Worm (Caenorhabditis elegans) whole organism, young adult: ENCODE measurements around the gene clec-47.
A peak's percentile ranks its signal among the peaks of the same experiment; 100 is the strongest.

Experiments
- B0019.2 ChIP-seq: fragments of 200-800 bp; sonication (Bioruptor generic); conservative IDR thresholded peaks from 2 replicates; pipeline ENCODE4 v1.3.6; 2022; ENCODE audit warnings: missing genetic modification reagents, missing genetic modification characterization, missing compliant biosample characterization
- B0336.3 ChIP-seq: fragments of 200-800 bp; sonication (Bioruptor generic); IDR thresholded peaks from 2 replicates; pipeline ENCODE4 v1.3.6; 2022; ENCODE audit warnings: missing genetic modification characterization, missing compliant biosample characterization
- C17E4.6 ChIP-seq: fragments of 200-800 bp; sonication (Bioruptor generic); IDR thresholded peaks from 2 replicates; pipeline ENCODE4 v1.3.6; 2022; ENCODE audit warnings: missing genetic modification reagents, missing genetic modification characterization, missing compliant biosample characterization
- F10E7.11 ChIP-seq: sonication (generic microtip); optimal IDR thresholded peaks from 2 replicates; lab custom pipeline; 2017; ENCODE audit warnings: mild to moderate bottlenecking, missing genetic modification characterization, moderate library complexity, missing compliant biosample characterization
- F23B12.7 ChIP-seq: sonication (generic microtip); optimal IDR thresholded peaks from 2 replicates; lab custom pipeline; 2017; ENCODE audit warnings: missing genetic modification characterization, mild to moderate bottlenecking, missing compliant biosample characterization, antibody characterized with exemption, moderate library complexity; ENCODE audit not compliant: insufficient read depth
- F37B4.10 ChIP-seq: fragments of 200-800 bp; sonication (Bioruptor generic); IDR thresholded peaks from 2 replicates; pipeline ENCODE4 v1.3.6; 2022; ENCODE audit warnings: missing genetic modification characterization, missing compliant biosample characterization
- F52B5.7 ChIP-seq: sonication (generic microtip); optimal IDR thresholded peaks from 2 replicates; lab custom pipeline; 2016; ENCODE audit warnings: mild to moderate bottlenecking, missing genetic modification characterization, missing compliant biosample characterization
- F57A8.1 ChIP-seq: fragments of 200-800 bp; sonication (Bioruptor generic); optimal IDR thresholded peaks from 2 replicates; lab custom pipeline; 2018; ENCODE audit warnings: mild to moderate bottlenecking, missing genetic modification characterization, moderate library complexity, missing compliant biosample characterization
- F57C9.4 ChIP-seq: sonication (generic microtip); optimal IDR thresholded peaks from 2 replicates; lab custom pipeline; 2017; ENCODE audit warnings: mild to moderate bottlenecking, missing genetic modification characterization, missing compliant biosample characterization
- T26A5.8 ChIP-seq: sonication (generic microtip); optimal IDR thresholded peaks from 2 replicates; lab custom pipeline; 2016; ENCODE audit warnings: missing genetic modification characterization, missing compliant biosample characterization
- Y95B8A.8 ChIP-seq: fragments of 200-800 bp; sonication (Bioruptor generic); IDR thresholded peaks from 2 replicates; pipeline ENCODE4 v1.3.6; 2022; ENCODE audit warnings: missing genetic modification reagents, missing genetic modification characterization, missing compliant biosample characterization
- akir-1 ChIP-seq: fragments of 200-800 bp; sonication (Bioruptor generic); optimal IDR thresholded peaks from 2 replicates; lab custom pipeline; 2018; ENCODE audit warnings: mild to moderate bottlenecking, missing genetic modification characterization, moderate library complexity, missing compliant biosample characterization
- athp-1 ChIP-seq: sonication (generic microtip); optimal IDR thresholded peaks from 2 replicates; lab custom pipeline; 2017; ENCODE audit warnings: mild to moderate bottlenecking, missing genetic modification characterization, missing compliant biosample characterization
- attf-3 ChIP-seq: fragments of 200-800 bp; sonication (Bioruptor generic); conservative IDR thresholded peaks from 2 replicates; pipeline ENCODE4 v1.3.6; 2022; ENCODE audit warnings: missing genetic modification reagents, missing genetic modification characterization, missing compliant biosample characterization
- attf-5 ChIP-seq: fragments of 200-800 bp; sonication (Bioruptor generic); optimal IDR thresholded peaks from 2 replicates; lab custom pipeline; 2018; ENCODE audit warnings: mild to moderate bottlenecking, missing genetic modification characterization, missing compliant biosample characterization
- bed-1 ChIP-seq: fragments of 200-800 bp; sonication (Bioruptor generic); IDR thresholded peaks from 2 replicates; pipeline ENCODE4 v1.3.6; 2022; ENCODE audit warnings: missing genetic modification reagents, missing genetic modification characterization, missing compliant biosample characterization
- cebp-1 ChIP-seq, 2 experiments: fragments of 200-800 bp in 1 of 2; sonication (Bioruptor generic) in 1 of 2; sonication (generic microtip) in 1 of 2; IDR thresholded peaks in 1 of 2; optimal IDR thresholded peaks in 1 of 2; 2 replicates each; pipeline versions ENCODE4 v1.3.6 to Lab custom; 2017 to 2022; ENCODE audit warnings: missing compliant biosample characterization in 2 of 2, missing genetic modification characterization in 2 of 2, mild to moderate bottlenecking in 1 of 2, missing genetic modification reagents in 1 of 2, moderate library complexity in 1 of 2
- ceh-79 ChIP-seq: sonication (generic microtip); optimal IDR thresholded peaks from 2 replicates; lab custom pipeline; 2017; ENCODE audit warnings: mild to moderate bottlenecking, missing genetic modification characterization, missing compliant biosample characterization
- chd-7 ChIP-seq: sonication (generic microtip); optimal IDR thresholded peaks from 2 replicates; lab custom pipeline; 2016; ENCODE audit warnings: mild to moderate bottlenecking, missing genetic modification characterization, moderate library complexity, missing compliant biosample characterization
- efl-1 ChIP-seq: fragments of 150-350 bp; optimal IDR thresholded peaks from 2 replicates; lab custom pipeline; 2014; ENCODE audit warnings: missing biosample characterization, missing genetic modification reagents, missing genetic modification characterization
- ekl-4 ChIP-seq: fragments of 200-800 bp; sonication (Bioruptor generic); IDR thresholded peaks from 2 replicates; pipeline ENCODE4 v1.3.6; 2022; ENCODE audit warnings: missing genetic modification reagents, missing genetic modification characterization, missing compliant biosample characterization
- fkh-3 ChIP-seq: sonication (generic microtip); optimal IDR thresholded peaks from 2 replicates; lab custom pipeline; 2016; ENCODE audit warnings: mild to moderate bottlenecking, missing genetic modification characterization, missing compliant biosample characterization
- hmg-1.2 ChIP-seq: fragments of 200-800 bp; sonication (Bioruptor generic); IDR thresholded peaks from 2 replicates; pipeline ENCODE4 v1.3.6; 2022; ENCODE audit warnings: missing genetic modification reagents, missing genetic modification characterization, missing compliant biosample characterization
- let-526 ChIP-seq: fragments of 200-800 bp; sonication (Bioruptor generic); IDR thresholded peaks from 2 replicates; pipeline ENCODE4 v1.3.6; 2022; ENCODE audit warnings: missing genetic modification reagents, missing genetic modification characterization, missing compliant biosample characterization
- mel-28 ChIP-seq: sonication (generic microtip); optimal IDR thresholded peaks from 2 replicates; lab custom pipeline; 2016; ENCODE audit warnings: borderline replicate concordance, mild to moderate bottlenecking, missing genetic modification characterization, missing compliant biosample characterization
- mxl-1 ChIP-seq: sonication (generic microtip); optimal IDR thresholded peaks from 2 replicates; lab custom pipeline; 2016; ENCODE audit warnings: missing genetic modification characterization, missing compliant biosample characterization
- nfya-1 ChIP-seq: sonication (generic microtip); optimal IDR thresholded peaks from 2 replicates; lab custom pipeline; 2017; ENCODE audit warnings: antibody characterized with exemption, missing compliant biosample characterization, missing genetic modification characterization, borderline replicate concordance; ENCODE audit not compliant: insufficient read depth
- nfya-2 ChIP-seq: fragments of 200-800 bp; sonication (Bioruptor generic); IDR thresholded peaks from 2 replicates; pipeline ENCODE4 v1.3.6; 2022; ENCODE audit warnings: missing genetic modification reagents, missing genetic modification characterization, missing compliant biosample characterization
- nfyb-1 ChIP-seq: fragments of 200-800 bp; sonication (Bioruptor generic); IDR thresholded peaks from 2 replicates; pipeline ENCODE4 v1.3.6; 2022; ENCODE audit warnings: missing genetic modification reagents, missing genetic modification characterization, missing compliant biosample characterization
- nhr-179 ChIP-seq: sonication (generic microtip); optimal IDR thresholded peaks from 2 replicates; lab custom pipeline; 2016; ENCODE audit warnings: mild to moderate bottlenecking, missing genetic modification characterization, missing compliant biosample characterization
- rec-8 ChIP-seq, 2 experiments: sonication (generic microtip); optimal IDR thresholded peaks; 2 replicates each; lab custom pipeline; 2016; ENCODE audit warnings: mild to moderate bottlenecking in 2 of 2, missing genetic modification characterization in 2 of 2, missing genetic modification reagents in 2 of 2, missing genotype in 2 of 2, missing biosample characterization in 1 of 2, missing compliant biosample characterization in 1 of 2, moderate library complexity in 1 of 2
- sdz-38 ChIP-seq: sonication (generic microtip); optimal IDR thresholded peaks from 2 replicates; lab custom pipeline; 2016; ENCODE audit warnings: missing genotype, missing genetic modification characterization, missing compliant biosample characterization
- sea-2 ChIP-seq: fragments of 200-800 bp; sonication (Bioruptor generic); IDR thresholded peaks from 2 replicates; pipeline ENCODE4 v1.3.6; 2022; ENCODE audit warnings: missing genetic modification characterization, missing compliant biosample characterization
- snpc-1.1 ChIP-seq: sonication (generic microtip); optimal IDR thresholded peaks from 2 replicates; lab custom pipeline; 2017; ENCODE audit warnings: missing genetic modification characterization, mild to moderate bottlenecking, missing compliant biosample characterization, antibody characterized with exemption, moderate library complexity, missing genotype, missing genetic modification reagents; ENCODE audit not compliant: insufficient read depth
- sptf-2 ChIP-seq: fragments of 200-800 bp; sonication (Bioruptor generic); optimal IDR thresholded peaks from 2 replicates; lab custom pipeline; 2018; ENCODE audit warnings: mild to moderate bottlenecking, missing genetic modification characterization, missing compliant biosample characterization
- tbx-9 ChIP-seq: sonication (generic microtip); optimal IDR thresholded peaks from 2 replicates; lab custom pipeline; 2016; ENCODE audit warnings: borderline replicate concordance, missing genetic modification characterization, inconsistent platforms, missing compliant biosample characterization
- tlf-1 ChIP-seq: fragments of 200-800 bp; sonication (Bioruptor generic); optimal IDR thresholded peaks from 2 replicates; lab custom pipeline; 2018; ENCODE audit warnings: mild to moderate bottlenecking, missing genetic modification characterization, missing compliant biosample characterization
- unc-62 ChIP-seq: fragments of 150-350 bp; optimal IDR thresholded peaks from 2 replicates; lab custom pipeline; 2014; ENCODE audit warnings: missing biosample characterization, missing genetic modification reagents, missing genetic modification characterization
- zfh-2 ChIP-seq: fragments of 200-800 bp; sonication (Bioruptor generic); conservative IDR thresholded peaks from 2 replicates; pipeline ENCODE4 v1.3.6; 2022; ENCODE audit warnings: missing genetic modification reagents, missing genetic modification characterization, missing compliant biosample characterization
- ztf-28 ChIP-seq: fragments of 200-800 bp; sonication (Bioruptor generic); IDR thresholded peaks from 2 replicates; pipeline ENCODE4 v1.3.6; 2022; ENCODE audit warnings: missing genetic modification reagents, missing genetic modification characterization, missing compliant biosample characterization
- ztf-3 ChIP-seq: fragments of 200-800 bp; sonication (Bioruptor generic); optimal IDR thresholded peaks from 2 replicates; lab custom pipeline; 2018; ENCODE audit warnings: mild to moderate bottlenecking, missing genetic modification characterization, missing compliant biosample characterization
- ztf-6 ChIP-seq: fragments of 200-800 bp; sonication (Bioruptor generic); IDR thresholded peaks from 2 replicates; pipeline ENCODE4 v1.3.6; 2022; ENCODE audit warnings: missing genetic modification reagents, missing genetic modification characterization, missing compliant biosample characterization

The clec-47 gene

ce11 chrV:15186259-15186927 is 10.8 kb downstream of the clec-47 start, which contains the start of gene Y75B12B.3 (continued):
- TF ChIP-seq ceh-79 (peak; percentile 73), F57A8.1 (no peak), ztf-3 (no peak), akir-1 (GFP tag; lab: Kevin White, UChicago) (no peak), let-526 (GFP tag; lab: Robert Waterston, UW) (no peak), sptf-2 (GFP tag; lab: Kevin White, UChicago) (no peak), mel-28 (no peak), Y95B8A.8 (GFP tag; lab: Robert Waterston, UW) (0 out of 2 replicates have a peak, but pooled peaks have one; percentile 5), zfh-2 (GFP tag; lab: Robert Waterston, UW) (peak; percentile 72), F10E7.11 (tag; lab: Kevin White, UChicago) (no peak), fkh-3 (tag; lab: Kevin White, UChicago) (no peak), mxl-1 (tag; lab: Kevin White, UChicago) (no peak), attf-5 (GFP tag; lab: Kevin White, UChicago) (peak; percentile 48)

- TF ChIP-seq fkh-3 (tag; lab: Kevin White, UChicago) (no peak), attf-3 (GFP tag; lab: Robert Waterston, UW) (no peak; the same call in 1 of the 2 replicates), sptf-2 (GFP tag; lab: Kevin White, UChicago) (no peak), nfyb-1 (GFP tag; lab: Robert Waterston, UW) (peak; percentile 53; the same call in 1 of the 2 replicates), ekl-4 (peak; percentile 52), mel-28 (no peak), ztf-28 (GFP tag; lab: Robert Waterston, UW) (no peak), bed-1 (GFP tag; lab: Robert Waterston, UW) (no peak), nhr-179 (tag; lab: Kevin White, UChicago) (no peak), hmg-1.2 (GFP tag; lab: Robert Waterston, UW) (peak; percentile 33), F37B4.10 (GFP tag; lab: Robert Waterston, UW) (no peak), B0019.2 (0 out of 2 replicates have a peak, but pooled peaks have one; percentile 25), F52B5.7 (tag; lab: Kevin White, UChicago) (no peak), tbx-9 (tag; lab: Kevin White, UChicago) (no peak), rec-8 (tag; optimal IDR thresholded peaks at IDR 0.05; lab: Kevin White, UChicago) (no peak), sea-2 (GFP tag; lab: Robert Waterston, UW) (no peak), chd-7 (tag; lab: Kevin White, UChicago) (no peak), tlf-1 (GFP tag; lab: Kevin White, UChicago) (peak; percentile 86), F23B12.7 (tag; lab: Kevin White, UChicago) (peak; percentile 67), athp-1 (tag; lab: Kevin White, UChicago) (no peak), F57C9.4 (no peak), efl-1 (peak; percentile 73), unc-62 (GFP tag; lab: Kevin White, UChicago) (no peak), snpc-1.1 (tag; lab: Kevin White, UChicago) (no peak), F57A8.1 (no peak), C17E4.6 (GFP tag; lab: Robert Waterston, UW) (0 out of 2 replicates have a peak, but pooled peaks have one; percentile 26), nfya-2 (no peak), sdz-38 (no peak), cebp-1 (GFP tag; IDR thresholded peaks at IDR 0.05; lab: Robert Waterston, UW) (no peak; the same call in 1 of the 2 replicates), cebp-1 (tag; optimal IDR thresholded peaks at IDR 0.05; lab: Kevin White, UChicago) (peak; percentile 61), B0336.3 (GFP tag; lab: Robert Waterston, UW) (peak; percentile 55; the same call in 1 of the 2 replicates), ztf-6 (GFP tag; lab: Robert Waterston, UW) (no peak), nfya-1 (tag; lab: Kevin White, UChicago) (no peak), T26A5.8 (no peak)
Measured at ce11 chrV:15187083-15188057, 11.8 kb downstream of the clec-47 start, which contains the start of the genes cyn-7 and bath-36. Gene cyn-7, minus strand, starts transcription at chrV:15187378. Gene bath-36, plus strand, starts transcription at chrV:15187888.
